Worm (Caenorhabditis elegans) whole organism, midembryonic: ENCODE results near the gene gar-3.

Experiments
- T22C8.4 ChIP-seq: fragments of 200-800 bp; sonication (Bioruptor generic); IDR thresholded peaks from 2 replicates; pipeline ENCODE4 v1.3.6; 2022; ENCODE audit warnings: missing genetic modification characterization, missing compliant biosample characterization
- cog-1 ChIP-seq: sonication (generic microtip); optimal IDR thresholded peaks from 2 replicates; lab custom pipeline; 2016; ENCODE audit warnings: missing genetic modification characterization, missing compliant biosample characterization
- flt-1 ChIP-seq: fragments of 200-800 bp; sonication (Bioruptor generic); IDR thresholded peaks from 2 replicates; pipeline ENCODE4 v1.3.6; 2022; ENCODE audit warnings: missing genetic modification characterization, missing compliant biosample characterization
- med-1 ChIP-seq: sonication (generic microtip); optimal IDR thresholded peaks from 2 replicates; lab custom pipeline; 2017; ENCODE audit warnings: missing genetic modification characterization, mild to moderate bottlenecking, missing compliant biosample characterization, antibody characterized with exemption, missing genetic modification reagents; ENCODE audit not compliant: insufficient read depth

DNA sequence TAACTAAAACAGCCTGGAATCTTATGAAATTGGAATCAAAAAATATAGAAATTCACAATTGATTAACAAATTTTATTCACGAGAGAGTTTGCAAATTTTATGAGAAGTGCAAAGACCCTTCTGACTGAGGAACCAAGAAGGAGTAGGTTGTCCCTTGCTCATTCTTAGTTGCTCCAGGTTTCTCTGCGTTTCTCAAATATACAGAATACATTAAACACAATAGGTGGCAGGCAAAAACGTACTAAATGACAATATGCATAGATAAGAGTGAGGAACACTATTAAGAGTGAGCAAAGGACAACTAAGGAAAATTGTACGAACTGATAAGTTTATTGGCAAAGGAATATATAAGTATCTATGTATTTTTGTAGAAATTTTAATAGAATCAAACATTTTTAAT lies 20.8 kb downstream of the gar-3 start, which contains the start of gene C53A5.9:
- no peak for TF ChIP-seq flt-1
- TF ChIP-seq cog-1 (tag; lab: Kevin White, UChicago) = no peak
- no peak for TF ChIP-seq med-1
- TF ChIP-seq T22C8.4 = no peak
